Worm (Caenorhabditis elegans) whole organism, young adult: ENCODE data around the gene mam-6.

Experiments
- F49E8.2 ChIP-seq: sonication (generic microtip); optimal IDR thresholded peaks from 3 replicates; lab custom pipeline; 2017; ENCODE audit warnings: missing genetic modification characterization, mild to moderate bottlenecking, missing compliant biosample characterization, antibody characterized with exemption, moderate library complexity; ENCODE audit not compliant: insufficient read depth
- F52B5.7 ChIP-seq: sonication (generic microtip); optimal IDR thresholded peaks from 2 replicates; lab custom pipeline; 2016; ENCODE audit warnings: mild to moderate bottlenecking, missing genetic modification characterization, missing compliant biosample characterization
- F57C9.4 ChIP-seq: sonication (generic microtip); optimal IDR thresholded peaks from 2 replicates; lab custom pipeline; 2017; ENCODE audit warnings: mild to moderate bottlenecking, missing genetic modification characterization, missing compliant biosample characterization
- egrh-3 ChIP-seq: fragments of 200-800 bp; sonication (Bioruptor generic); IDR thresholded peaks from 2 replicates; pipeline ENCODE4 v1.3.6; 2022; ENCODE audit warnings: missing genetic modification reagents, missing genetic modification characterization, missing compliant biosample characterization
- ekl-4 ChIP-seq: fragments of 200-800 bp; sonication (Bioruptor generic); IDR thresholded peaks from 2 replicates; pipeline ENCODE4 v1.3.6; 2022; ENCODE audit warnings: missing genetic modification reagents, missing genetic modification characterization, missing compliant biosample characterization
- hlh-12 ChIP-seq: sonication (generic microtip); optimal IDR thresholded peaks from 2 replicates; lab custom pipeline; 2016; ENCODE audit warnings: missing genetic modification characterization, missing compliant biosample characterization
- unc-62 ChIP-seq: fragments of 150-350 bp; optimal IDR thresholded peaks from 2 replicates; lab custom pipeline; 2014; ENCODE audit warnings: missing biosample characterization, missing genetic modification reagents, missing genetic modification characterization
- zfh-2 ChIP-seq: fragments of 200-800 bp; sonication (Bioruptor generic); conservative IDR thresholded peaks from 2 replicates; pipeline ENCODE4 v1.3.6; 2022; ENCODE audit warnings: missing genetic modification reagents, missing genetic modification characterization, missing compliant biosample characterization
- ztf-6 ChIP-seq: fragments of 200-800 bp; sonication (Bioruptor generic); IDR thresholded peaks from 2 replicates; pipeline ENCODE4 v1.3.6; 2022; ENCODE audit warnings: missing genetic modification reagents, missing genetic modification characterization, missing compliant biosample characterization

DNA sequence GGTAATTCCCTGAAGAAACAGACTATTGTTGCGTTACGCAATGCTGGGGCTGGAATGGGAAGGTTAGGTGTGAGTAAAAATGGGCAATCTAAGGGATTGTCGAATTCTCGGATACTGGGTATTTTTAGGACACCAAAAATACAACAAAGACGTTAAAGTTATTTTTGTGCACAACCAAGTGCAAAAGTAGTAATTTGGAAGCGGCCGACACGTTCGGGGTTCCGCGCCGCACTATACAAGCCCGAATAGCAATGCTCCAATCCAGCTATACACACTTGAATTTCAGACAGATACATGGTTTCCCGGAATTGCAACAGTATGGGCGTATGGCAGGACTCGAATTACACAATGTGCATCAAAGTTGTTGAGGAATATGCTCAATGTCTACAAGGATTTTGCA, 41.1 kb downstream of the mam-6 start:
- TF ChIP-seq ekl-4 (GFP tag; lab: Robert Waterston, UW) (no peak), zfh-2 (no peak), ztf-6 (GFP tag; lab: Robert Waterston, UW) (no peak), egrh-3 (GFP tag; lab: Robert Waterston, UW) (no peak), F52B5.7 (tag; lab: Kevin White, UChicago) (no peak), hlh-12 (tag; lab: Kevin White, UChicago) (no peak), F49E8.2 (tag; lab: Kevin White, UChicago) (no peak), F57C9.4 (no peak), unc-62 (no peak)
